Worm (Caenorhabditis elegans): ENCODE results near the gene srx-32.
A peak's percentile ranks its signal among the peaks of the same experiment; 100 is the strongest.

DNA sequence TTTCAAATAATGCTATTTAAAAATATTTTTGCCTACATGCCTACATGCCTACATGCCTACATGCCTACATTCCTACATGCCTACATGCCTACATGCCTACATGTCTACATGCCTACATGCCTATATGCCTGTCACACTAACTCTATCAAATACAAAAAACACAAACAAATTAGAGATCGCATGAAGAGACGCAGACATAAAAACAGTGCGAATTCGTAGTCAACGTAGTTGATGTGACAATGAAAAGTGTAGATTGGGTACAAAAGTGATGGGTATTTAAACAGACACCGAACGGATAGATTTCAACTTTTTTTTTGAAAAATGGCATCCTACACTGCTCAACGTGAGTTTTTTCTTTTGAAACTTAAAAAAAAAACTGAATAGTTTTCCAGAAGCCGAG is 43.2 kb downstream of the srx-32 start, which contains the start of gene R09E12.9:
- TF ChIP-seq nhr-76 (tag; optimal IDR thresholded peaks at IDR 0.05), result peak; percentile 15
- TF ChIP-seq zag-1 (tag; optimal IDR thresholded peaks at IDR 0.05), result no peak
- no peak for TF ChIP-seq nhr-12 (tag; optimal IDR thresholded peaks at IDR 0.05)
- TF ChIP-seq aly-2 (tag; optimal IDR thresholded peaks at IDR 0.05), result no peak
- peak; percentile 54 for TF ChIP-seq nhr-28 (tag; optimal IDR thresholded peaks at IDR 0.05)
- TF ChIP-seq fos-1 (tag; optimal IDR thresholded peaks at IDR 0.05), result no peak
- TF ChIP-seq fkh-10 (GFP tag; optimal IDR thresholded peaks at IDR 0.05), result no peak
- no peak for TF ChIP-seq unc-86 (tag; optimal IDR thresholded peaks at IDR 0.05)
- TF ChIP-seq lsy-2 (tag; optimal IDR thresholded peaks at IDR 0.05), result no peak

Data from whole organism, L1 larva.